Fruit fly (Drosophila melanogaster) whole organism, wandering third instar larva: ENCODE measurements around the gene Charon.

Experiments
- Hnf4 ChIP-seq: fragments of 200-800 bp; sonication (Bioruptor generic); optimal IDR thresholded peaks from 2 replicates; lab custom pipeline; 2016; ENCODE audit warnings: missing biosample characterization, mild to moderate bottlenecking, missing genetic modification characterization
- Myc ChIP-seq: fragments of >200 bp; optimal IDR thresholded peaks from 2 replicates; lab custom pipeline; 2017
- OdsH ChIP-seq: fragments of 200-800 bp; sonication (Bioruptor generic); optimal IDR thresholded peaks from 2 replicates; lab custom pipeline; 2016; ENCODE audit warnings: missing biosample characterization, mild to moderate bottlenecking, missing genetic modification characterization
- fru ChIP-seq: fragments of 200-800 bp; sonication (Bioruptor generic); optimal IDR thresholded peaks from 3 replicates; lab custom pipeline; 2016; ENCODE audit warnings: missing biosample characterization, mild to moderate bottlenecking, missing genetic modification characterization
- h ChIP-seq: fragments of 200-800 bp; sonication (Bioruptor generic); optimal IDR thresholded peaks from 3 replicates; lab custom pipeline; 2016; ENCODE audit warnings: missing biosample characterization, mild to moderate bottlenecking, missing genetic modification characterization
- lola ChIP-seq: fragments of >200 bp; optimal IDR thresholded peaks from 2 replicates; lab custom pipeline; 2017; ENCODE audit warnings: missing biosample characterization, missing genetic modification characterization
- pan ChIP-seq: fragments of >200 bp; optimal IDR thresholded peaks from 2 replicates; lab custom pipeline; 2017
- rgr ChIP-seq: fragments of 200-800 bp; sonication (Bioruptor generic); optimal IDR thresholded peaks from 3 replicates; lab custom pipeline; 2016; ENCODE audit warnings: missing biosample characterization, mild to moderate bottlenecking, missing genetic modification characterization

dm6 chr2L:1214465-1214864 is 41.9 kb upstream of the Charon start:
- TF ChIP-seq OdsH (GFP tag; lab: Kevin White, UChicago) (no peak), lola (GFP tag; lab: Kevin White, UChicago) (no peak), Hnf4 (GFP tag; lab: Kevin White, UChicago) (no peak), pan (no peak), rgr (no peak), fru (GFP tag; lab: Kevin White, UChicago) (no peak), h (GFP tag; lab: Kevin White, UChicago) (no peak), Myc (no peak)
